Worm (Caenorhabditis elegans): Measurements from ENCODE around the gene R160.6.

- no peak for TF ChIP-seq nhr-80 (tag; optimal IDR thresholded peaks at IDR 0.05)
- TF ChIP-seq K12H6.12 (tag; optimal IDR thresholded peaks at IDR 0.05): no peak
- no peak for TF ChIP-seq bed-1 (GFP tag; IDR thresholded peaks at IDR 0.05)
- no peak for TF ChIP-seq nfya-1 (tag; optimal IDR thresholded peaks at IDR 0.05; ENCODE audit: borderline replicate concordance, insufficient read depth)
Observed at ce11 chrX:4400296-4400695, 27.3 kb upstream of the R160.6 start.

Data from whole organism, young adult.